Fruit fly (Drosophila melanogaster) whole organism, embryonic: ENCODE data around the gene CG5521.

ENCODE experiments used
- B-H2 ChIP-seq: fragments of 200-800 bp; sonication (Bioruptor generic); optimal IDR thresholded peaks from 2 replicates; lab custom pipeline; 2018; ENCODE audit warnings: missing biosample characterization, mild to moderate bottlenecking, missing genetic modification characterization
- CG10147 ChIP-seq: fragments of 200-800 bp; sonication (Bioruptor generic); optimal IDR thresholded peaks from 2 replicates; lab custom pipeline; 2019; ENCODE audit warnings: missing biosample characterization, mild to moderate bottlenecking, missing genetic modification characterization, moderate library complexity
- CG10979 ChIP-seq: fragments of 200-800 bp; sonication (Bioruptor generic); optimal IDR thresholded peaks from 2 replicates; lab custom pipeline; 2018; ENCODE audit warnings: missing biosample characterization, mild to moderate bottlenecking, missing genetic modification characterization, moderate library complexity
- CG11093 ChIP-seq: fragments of 200-800 bp; sonication (Bioruptor generic); IDR thresholded peaks from 3 replicates; pipeline ENCODE4 v1.3.6; 2022; ENCODE audit warnings: missing biosample characterization, missing genetic modification characterization
- CG12104 ChIP-seq: fragments of 200-800 bp; sonication (Bioruptor generic); optimal IDR thresholded peaks from 3 replicates; lab custom pipeline; 2016; ENCODE audit warnings: missing biosample characterization, missing genetic modification characterization
- CG13296 ChIP-seq: fragments of 200-800 bp; sonication (Bioruptor generic); optimal IDR thresholded peaks from 3 replicates; lab custom pipeline; 2018; ENCODE audit warnings: missing biosample characterization, mild to moderate bottlenecking, missing genetic modification characterization
- CG13894 ChIP-seq: fragments of 200-800 bp; sonication (Bioruptor generic); optimal IDR thresholded peaks from 3 replicates; lab custom pipeline; 2018; ENCODE audit warnings: missing biosample characterization, mild to moderate bottlenecking, missing genetic modification characterization, moderate library complexity
- CG14710 ChIP-seq: fragments of 200-800 bp; sonication (Bioruptor generic); optimal IDR thresholded peaks from 3 replicates; lab custom pipeline; 2019; ENCODE audit warnings: missing biosample characterization, mild to moderate bottlenecking, missing genetic modification characterization, moderate library complexity
- CG15601 ChIP-seq: fragments of 200-800 bp; sonication (Bioruptor generic); optimal IDR thresholded peaks from 3 replicates; lab custom pipeline; 2019; ENCODE audit warnings: missing biosample characterization, mild to moderate bottlenecking, missing genetic modification characterization, moderate library complexity
- CG1647 ChIP-seq: fragments of 200-800 bp; sonication (Bioruptor generic); optimal IDR thresholded peaks from 3 replicates; lab custom pipeline; 2016; ENCODE audit warnings: missing biosample characterization, missing genetic modification characterization
- CG2202 ChIP-seq: fragments of 200-800 bp; sonication (Bioruptor generic); optimal IDR thresholded peaks from 2 replicates; lab custom pipeline; 2018; ENCODE audit warnings: missing biosample characterization, mild to moderate bottlenecking, missing genetic modification characterization
- CG30403 ChIP-seq: fragments of 200-800 bp; sonication (Bioruptor generic); optimal IDR thresholded peaks from 3 replicates; lab custom pipeline; 2016; ENCODE audit warnings: missing biosample characterization, missing genetic modification characterization
- CG33213 ChIP-seq: fragments of 200-800 bp; sonication (Bioruptor generic); optimal IDR thresholded peaks from 3 replicates; lab custom pipeline; 2016; ENCODE audit warnings: missing biosample characterization, missing genetic modification characterization
- CG4360 ChIP-seq: fragments of 200-800 bp; sonication (Bioruptor generic); IDR thresholded peaks from 2 replicates; pipeline ENCODE4 v1.3.6; 2022; ENCODE audit warnings: missing biosample characterization, missing genetic modification characterization
- CG5180 ChIP-seq: fragments of 200-800 bp; sonication (Bioruptor generic); optimal IDR thresholded peaks from 3 replicates; lab custom pipeline; 2017; ENCODE audit warnings: missing biosample characterization, missing genetic modification characterization, mild to moderate bottlenecking, moderate library complexity, missing genetic modification reagents
- CG6854 ChIP-seq: fragments of 200-800 bp; sonication (Bioruptor generic); optimal IDR thresholded peaks from 3 replicates; lab custom pipeline; 2017; ENCODE audit warnings: missing biosample characterization, mild to moderate bottlenecking, missing genetic modification characterization
- CG7271 ChIP-seq: fragments of 200-800 bp; sonication (Bioruptor generic); optimal IDR thresholded peaks from 2 replicates; lab custom pipeline; 2018; ENCODE audit warnings: missing biosample characterization, mild to moderate bottlenecking, missing genetic modification characterization, moderate library complexity
- CG8359 ChIP-seq: fragments of 200-800 bp; sonication (Bioruptor generic); optimal IDR thresholded peaks from 2 replicates; lab custom pipeline; 2017; ENCODE audit warnings: missing biosample characterization, mild to moderate bottlenecking, missing genetic modification characterization, borderline replicate concordance
- Deaf1 ChIP-seq: fragments of 200-800 bp; optimal IDR thresholded peaks from 3 replicates; lab custom pipeline; 2019; ENCODE audit warnings: missing biosample characterization, mild to moderate bottlenecking, missing genetic modification characterization, moderate library complexity
- Dip3 ChIP-seq: fragments of 200-800 bp; sonication (Bioruptor generic); optimal IDR thresholded peaks from 3 replicates; lab custom pipeline; 2016; ENCODE audit warnings: missing biosample characterization, missing genetic modification characterization
- HLH54F ChIP-seq: fragments of 200-800 bp; sonication (Bioruptor generic); optimal IDR thresholded peaks from 3 replicates; lab custom pipeline; 2016; ENCODE audit warnings: missing biosample characterization, missing genetic modification characterization
- Hmr ChIP-seq: fragments of 200-800 bp; sonication (Bioruptor generic); optimal IDR thresholded peaks from 3 replicates; lab custom pipeline; 2017; ENCODE audit warnings: mild to moderate bottlenecking, missing biosample characterization, missing genetic modification reagents, missing genetic modification characterization
- Hmx ChIP-seq: fragments of 200-800 bp; sonication (Bioruptor generic); optimal IDR thresholded peaks from 2 replicates; lab custom pipeline; 2016; ENCODE audit warnings: missing biosample characterization, missing genetic modification characterization
- Lpt ChIP-seq: fragments of >200 bp; optimal IDR thresholded peaks from 2 replicates; lab custom pipeline; 2018; ENCODE audit warnings: missing biosample characterization, missing genetic modification characterization
- Mes4 ChIP-seq: fragments of 200-800 bp; sonication (Bioruptor generic); optimal IDR thresholded peaks from 2 replicates; lab custom pipeline; 2016; ENCODE audit warnings: missing biosample characterization, missing genetic modification characterization
- Mrtf ChIP-seq: fragments of 200-800 bp; sonication (Bioruptor generic); IDR thresholded peaks from 3 replicates; pipeline ENCODE4 v1.3.6; 2022; ENCODE audit warnings: missing biosample characterization, missing genetic modification characterization
- Oli ChIP-seq: fragments of 200-800 bp; sonication (Bioruptor generic); optimal IDR thresholded peaks from 2 replicates; lab custom pipeline; 2018; ENCODE audit warnings: missing biosample characterization, mild to moderate bottlenecking, missing genetic modification characterization, moderate library complexity
- Sry-δ ChIP-seq: fragments of 200-800 bp; sonication (Bioruptor generic); optimal IDR thresholded peaks from 2 replicates; lab custom pipeline; 2016; ENCODE audit warnings: missing biosample characterization, missing genetic modification characterization
- TFAM ChIP-seq: fragments of 200-800 bp; sonication (Bioruptor generic); optimal IDR thresholded peaks from 2 replicates; lab custom pipeline; 2017; ENCODE audit warnings: missing biosample characterization, missing genetic modification characterization, inconsistent platforms
- YL-1 ChIP-seq: fragments of 200-800 bp; sonication (Bioruptor generic); optimal IDR thresholded peaks from 3 replicates; lab custom pipeline; 2017; ENCODE audit warnings: missing biosample characterization, mild to moderate bottlenecking, missing genetic modification characterization
- ash1 ChIP-seq: fragments of 200-800 bp; sonication (Bioruptor generic); optimal IDR thresholded peaks from 2 replicates; lab custom pipeline; 2018; ENCODE audit warnings: missing biosample characterization, mild to moderate bottlenecking, missing genetic modification characterization
- fd3F ChIP-seq: fragments of 200-800 bp; sonication (Bioruptor generic); optimal IDR thresholded peaks from 2 replicates; lab custom pipeline; 2018; ENCODE audit warnings: missing biosample characterization, mild to moderate bottlenecking, missing genetic modification characterization, moderate library complexity
- gcm2 ChIP-seq: fragments of 200-800 bp; sonication (Bioruptor generic); optimal IDR thresholded peaks from 2 replicates; lab custom pipeline; 2016; ENCODE audit warnings: missing biosample characterization, missing genetic modification characterization
- gsb ChIP-seq: fragments of 200-800 bp; sonication (Bioruptor generic); IDR thresholded peaks from 2 replicates; pipeline ENCODE4 v1.3.6; 2022; ENCODE audit warnings: missing biosample characterization, missing genetic modification characterization
- inv ChIP-seq: fragments of 200-800 bp; sonication (Bioruptor generic); IDR thresholded peaks from 2 replicates; pipeline ENCODE4 v1.3.6; 2022; ENCODE audit warnings: missing biosample characterization, missing genetic modification characterization; ENCODE audit not compliant: partially characterized antibody
- jing ChIP-seq: fragments of 200-800 bp; sonication (Bioruptor generic); optimal IDR thresholded peaks from 2 replicates; lab custom pipeline; 2018; ENCODE audit warnings: missing biosample characterization, mild to moderate bottlenecking, missing genetic modification characterization
- lab ChIP-seq: fragments of 200-800 bp; sonication (Bioruptor generic); optimal IDR thresholded peaks from 3 replicates; lab custom pipeline; 2017; ENCODE audit warnings: missing biosample characterization, missing genetic modification characterization, mild to moderate bottlenecking, moderate library complexity, missing genetic modification reagents
- lbe ChIP-seq: fragments of 200-800 bp; sonication (Bioruptor generic); optimal IDR thresholded peaks from 2 replicates; lab custom pipeline; 2016; ENCODE audit warnings: missing biosample characterization, mild to moderate bottlenecking, missing genetic modification characterization
- odd ChIP-seq: fragments of 200-800 bp; sonication (Bioruptor generic); optimal IDR thresholded peaks from 2 replicates; lab custom pipeline; 2017; ENCODE audit warnings: missing biosample characterization, mild to moderate bottlenecking, missing genetic modification characterization
- otp ChIP-seq: fragments of 200-800 bp; sonication (Bioruptor generic); IDR thresholded peaks from 3 replicates; pipeline ENCODE4, ENCODE4 v1.3.6; 2022; ENCODE audit warnings: missing biosample characterization, missing genetic modification characterization
- prd ChIP-seq, 3 experiments: fragments of >200 bp in 2 of 3; fragments of 200-800 bp in 1 of 3; sonication (Bioruptor generic) in 1 of 3; optimal IDR thresholded peaks in 2 of 3; IDR thresholded peaks in 1 of 3; 2 replicates in 2 of 3; 3 replicates in 1 of 3; pipeline versions ENCODE4 v1.3.6 to Lab custom; 2017 to 2022; ENCODE audit warnings: missing biosample characterization in 1 of 3, missing genetic modification characterization in 1 of 3
- ranshi ChIP-seq: fragments of 200-800 bp; sonication (Bioruptor generic); IDR thresholded peaks from 2 replicates; pipeline ENCODE4 v1.3.6; 2022; ENCODE audit warnings: missing biosample characterization, missing genetic modification characterization
- schlank ChIP-seq: fragments of 200-800 bp; sonication (Bioruptor generic); optimal IDR thresholded peaks from 2 replicates; lab custom pipeline; 2018; ENCODE audit warnings: missing biosample characterization, mild to moderate bottlenecking, missing genetic modification characterization
- sens-2 ChIP-seq: fragments of 200-800 bp; sonication (Bioruptor generic); IDR thresholded peaks from 2 replicates; pipeline ENCODE4 v1.3.6; 2022; ENCODE audit warnings: missing biosample characterization, missing genetic modification characterization
- slou ChIP-seq: fragments of 200-800 bp; sonication (Bioruptor generic); optimal IDR thresholded peaks from 3 replicates; lab custom pipeline; 2016; ENCODE audit warnings: missing biosample characterization, missing genetic modification characterization
- toy ChIP-seq: fragments of 200-800 bp; sonication (Bioruptor generic); IDR thresholded peaks from 2 replicates; pipeline ENCODE4 v1.3.6; 2022; ENCODE audit warnings: missing biosample characterization, missing genetic modification characterization
- twi ChIP-seq: fragments of 200-800 bp; optimal IDR thresholded peaks from 2 replicates; lab custom pipeline; 2019; ENCODE audit warnings: missing biosample characterization, mild to moderate bottlenecking, missing genetic modification characterization, moderate library complexity
- unpg ChIP-seq: fragments of 200-800 bp; sonication (Bioruptor generic); optimal IDR thresholded peaks from 3 replicates; lab custom pipeline; 2018; ENCODE audit warnings: missing biosample characterization, mild to moderate bottlenecking, missing genetic modification characterization, moderate library complexity
- vnd ChIP-seq: fragments of 200-800 bp; sonication (Bioruptor generic); IDR thresholded peaks from 3 replicates; pipeline ENCODE4 v1.3.6; 2022; ENCODE audit warnings: missing biosample characterization, missing genetic modification characterization; ENCODE audit not compliant: partially characterized antibody
- wor ChIP-seq: fragments of 200-800 bp; sonication (Bioruptor generic); IDR thresholded peaks from 2 replicates; pipeline ENCODE4 v1.3.6; 2022; ENCODE audit warnings: missing biosample characterization, missing genetic modification characterization

Gene CG5521

DNA sequence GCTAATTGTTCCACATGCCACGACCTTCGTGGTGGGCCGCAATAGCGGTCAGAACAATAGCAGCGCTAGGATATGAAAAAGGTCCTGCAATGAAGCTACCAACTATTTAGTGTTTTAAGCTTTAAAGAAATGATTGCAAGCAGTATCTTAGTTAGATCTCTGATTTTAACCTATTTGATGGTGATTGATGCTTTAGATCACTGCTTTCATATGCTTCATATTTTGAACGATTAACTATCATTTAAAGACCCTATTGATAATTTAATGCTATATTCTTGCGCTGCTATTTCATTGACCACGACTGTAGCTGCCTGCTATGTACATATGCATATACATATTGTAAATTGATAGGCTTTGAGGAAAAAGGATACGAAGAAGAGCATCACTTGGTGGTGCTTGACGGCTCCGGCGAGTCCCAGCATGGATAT is 3.0 kb upstream of the CG5521 start (continued):
- no peak for TF ChIP-seq CG2202 (tag; lab: Kevin White, UChicago)
- no peak for TF ChIP-seq gsb (GFP tag; lab: Robert Waterston, UW)
- peak; percentile 67 for TF ChIP-seq CG10147 (GFP tag; lab: Kevin White, UChicago)
- TF ChIP-seq B-H2 (GFP tag; lab: Kevin White, UChicago): no peak
- no peak for TF ChIP-seq inv
- TF ChIP-seq slou: peak; percentile 48
- TF ChIP-seq Mrtf (GFP tag; lab: Robert Waterston, UW): no peak
- TF ChIP-seq ranshi (GFP tag; lab: Robert Waterston, UW): peak; percentile 23; the same call in 1 of the 2 replicates
- no peak for TF ChIP-seq schlank (tag; lab: Kevin White, UChicago)
- peak; percentile 41 for TF ChIP-seq Dip3 (GFP tag; lab: Kevin White, UChicago)
- no peak for TF ChIP-seq otp (GFP tag; lab: Robert Waterston, UW)
- no peak for TF ChIP-seq YL-1 (GFP tag; lab: Kevin White, UChicago)
- peak; percentile 48 for TF ChIP-seq Hmr (GFP tag; lab: Kevin White, UChicago)
- peak; percentile 29 for TF ChIP-seq Sry-δ
- TF ChIP-seq CG5180 (GFP tag; lab: Kevin White, UChicago): peak; percentile 68
- TF ChIP-seq CG30403 (GFP tag; lab: Kevin White, UChicago): peak; percentile 62
- TF ChIP-seq CG1647: peak; percentile 65
- TF ChIP-seq CG12104: peak; percentile 79
- TF ChIP-seq toy (GFP tag; lab: Robert Waterston, UW): no peak
- peak; percentile 19 for TF ChIP-seq CG13894 (tag; lab: Kevin White, UChicago)
- no peak for TF ChIP-seq wor (GFP tag; lab: Robert Waterston, UW)
- peak; percentile 81 for TF ChIP-seq CG33213 (GFP tag; lab: Kevin White, UChicago)
- no peak for TF ChIP-seq Mes4
- TF ChIP-seq TFAM: peak; percentile 24
- peak; percentile 9 for TF ChIP-seq twi (tag; lab: Kevin White, UChicago)
- TF ChIP-seq lbe: no peak
- no peak for TF ChIP-seq CG4360
- TF ChIP-seq lab (GFP tag; lab: Kevin White, UChicago): peak; percentile 90
- TF ChIP-seq CG8359 (GFP tag; lab: Kevin White, UChicago): no peak
- peak; percentile 62 for TF ChIP-seq unpg (GFP tag; lab: Kevin White, UChicago)
- TF ChIP-seq CG14710 (tag; lab: Kevin White, UChicago): peak; percentile 77
- TF ChIP-seq vnd: no peak
- TF ChIP-seq odd (GFP tag; lab: Kevin White, UChicago): no peak
- TF ChIP-seq jing (GFP tag; lab: Kevin White, UChicago): peak; percentile 0
- peak; percentile 53 for TF ChIP-seq CG6854 (GFP tag; lab: Kevin White, UChicago)
- TF ChIP-seq Oli: peak; percentile 45
- no peak for TF ChIP-seq prd (optimal IDR thresholded peaks at IDR 0.05; lab: Kevin White, UChicago)
- TF ChIP-seq prd (GFP tag; IDR thresholded peaks at IDR 0.05; lab: Robert Waterston, UW): peak; percentile 74
- TF ChIP-seq Lpt (GFP tag; lab: Kevin White, UChicago): no peak
- peak; percentile 74 for TF ChIP-seq CG13296 (GFP tag; lab: Kevin White, UChicago)
- peak; percentile 62 for TF ChIP-seq CG7271 (tag; lab: Kevin White, UChicago)
- TF ChIP-seq HLH54F (GFP tag; lab: Kevin White, UChicago): no peak
- TF ChIP-seq gcm2 (GFP tag; lab: Kevin White, UChicago): no peak
- TF ChIP-seq fd3F (GFP tag; lab: Kevin White, UChicago): peak; percentile 22
- TF ChIP-seq Deaf1 (tag; lab: Kevin White, UChicago): peak; percentile 48
- TF ChIP-seq ash1 (GFP tag; lab: Kevin White, UChicago): no peak
- TF ChIP-seq CG15601 (tag; lab: Kevin White, UChicago): peak; percentile 8
- peak; percentile 50 for TF ChIP-seq CG10979 (tag; lab: Kevin White, UChicago)
- no peak for TF ChIP-seq sens-2 (GFP tag; lab: Robert Waterston, UW)
- no peak for TF ChIP-seq Hmx (GFP tag; lab: Kevin White, UChicago)
- TF ChIP-seq CG11093: peak; percentile 56; the same call in 1 of the 3 replicates
